Worm (Caenorhabditis elegans) whole organism, L4/young adult: ENCODE data around the gene ZK673.2.

ENCODE experiments used
- W03F9.2 ChIP-seq: fragments of 150-350 bp; optimal IDR thresholded peaks from 2 replicates; lab custom pipeline; 2014; ENCODE audit warnings: missing biosample characterization, missing genetic modification characterization
- dao-5 ChIP-seq: sonication (generic microtip); optimal IDR thresholded peaks from 2 replicates; lab custom pipeline; 2016; ENCODE audit warnings: missing genotype, missing genetic modification characterization, moderate library complexity, missing compliant biosample characterization
- him-1 ChIP-seq: sonication (generic microtip); optimal IDR thresholded peaks from 2 replicates; lab custom pipeline; 2016; ENCODE audit warnings: missing genotype, missing genetic modification reagents, missing genetic modification characterization, missing compliant biosample characterization

DNA sequence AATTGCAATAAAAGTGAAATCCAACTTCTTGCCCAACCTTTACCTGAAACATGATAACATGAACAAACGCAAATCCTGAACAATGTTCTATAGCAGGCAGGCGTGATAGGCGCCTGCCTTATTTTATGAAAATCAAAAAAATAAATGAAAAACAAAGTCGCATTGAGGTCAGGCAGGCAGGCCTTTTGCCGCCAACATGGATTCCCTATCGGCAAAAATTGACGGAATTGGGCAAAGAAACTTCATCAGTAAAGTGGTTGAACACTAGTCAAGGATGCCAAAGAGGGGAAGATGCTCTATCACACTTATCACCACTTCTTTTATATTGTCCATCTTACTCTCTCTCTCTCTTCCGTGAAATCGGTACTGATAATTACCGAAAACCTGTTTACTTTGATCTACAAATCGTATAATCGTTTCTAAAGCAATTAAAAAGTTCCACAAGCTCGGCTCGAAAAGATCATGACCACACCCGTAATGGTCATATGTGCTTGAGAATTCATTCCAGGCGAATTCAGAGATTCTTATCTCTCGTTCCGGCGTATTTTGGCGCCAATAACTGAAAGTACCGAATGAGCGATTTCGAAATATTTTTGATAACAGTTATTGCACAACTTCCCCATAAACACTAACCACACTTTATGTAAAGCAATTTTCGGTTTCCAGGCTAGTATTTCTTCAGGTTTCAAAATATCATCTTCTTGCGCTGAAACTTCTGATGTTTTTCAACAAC, 33.9 kb downstream of the ZK673.2 start, which contains the start of the genes clec-60 and ZK666.11:
- TF ChIP-seq dao-5 (tag; lab: Kevin White, UChicago) (no peak), him-1 (no peak), W03F9.2 (tag; lab: Kevin White, UChicago) (no peak)
